Fruit fly (Drosophila melanogaster) whole organism, embryonic: ENCODE measurements around the gene TyrRII.

Source experiments
- Aef1 ChIP-seq: fragments of 200-800 bp; sonication (Bioruptor generic); IDR thresholded peaks from 3 replicates; pipeline ENCODE4 v1.3.6; 2022; ENCODE audit warnings: missing biosample characterization, missing genetic modification characterization
- BtbVII ChIP-seq: fragments of 200-800 bp; sonication (Bioruptor generic); optimal IDR thresholded peaks from 3 replicates; lab custom pipeline; 2017; ENCODE audit warnings: missing biosample characterization, mild to moderate bottlenecking, missing genetic modification characterization
- CG11504 ChIP-seq: fragments of 200-800 bp; sonication (Bioruptor generic); optimal IDR thresholded peaks from 3 replicates; lab custom pipeline; 2019; ENCODE audit warnings: missing biosample characterization, mild to moderate bottlenecking, missing genetic modification characterization, moderate library complexity
- CG12391 ChIP-seq: fragments of 200-800 bp; sonication (Bioruptor generic); optimal IDR thresholded peaks from 3 replicates; lab custom pipeline; 2018; ENCODE audit warnings: missing biosample characterization, mild to moderate bottlenecking, missing genetic modification characterization, moderate library complexity
- CG12769 ChIP-seq: fragments of 200-800 bp; sonication (Bioruptor generic); optimal IDR thresholded peaks from 2 replicates; lab custom pipeline; 2019; ENCODE audit warnings: missing biosample characterization, mild to moderate bottlenecking, missing genetic modification characterization, moderate library complexity
- CG14441 ChIP-seq: fragments of 200-800 bp; sonication (Bioruptor generic); IDR thresholded peaks from 2 replicates; pipeline ENCODE4 v1.3.6; 2022; ENCODE audit warnings: missing biosample characterization, missing genetic modification characterization
- CG14860 ChIP-seq: fragments of 200-800 bp; sonication (Bioruptor generic); IDR thresholded peaks from 3 replicates; pipeline ENCODE4 v1.3.6; 2022; ENCODE audit warnings: missing biosample characterization, missing genetic modification characterization; ENCODE audit not compliant: partially characterized antibody
- CG15269 ChIP-seq: fragments of 200-800 bp; sonication (Bioruptor generic); optimal IDR thresholded peaks from 2 replicates; lab custom pipeline; 2018; ENCODE audit warnings: missing biosample characterization, mild to moderate bottlenecking, missing genetic modification characterization, moderate library complexity
- CG15514 ChIP-seq: fragments of 200-800 bp; sonication (Bioruptor generic); optimal IDR thresholded peaks from 3 replicates; lab custom pipeline; 2017; ENCODE audit warnings: missing biosample characterization, missing genetic modification characterization, mild to moderate bottlenecking, moderate library complexity, missing genetic modification reagents
- CG1647 ChIP-seq: fragments of 200-800 bp; sonication (Bioruptor generic); optimal IDR thresholded peaks from 3 replicates; lab custom pipeline; 2016; ENCODE audit warnings: missing biosample characterization, missing genetic modification characterization
- CG18476 ChIP-seq: fragments of 200-800 bp; sonication (Bioruptor generic); optimal IDR thresholded peaks from 2 replicates; lab custom pipeline; 2016; ENCODE audit warnings: missing biosample characterization, mild to moderate bottlenecking, missing genetic modification characterization
- CG18619 ChIP-seq: fragments of 200-800 bp; sonication (Bioruptor generic); optimal IDR thresholded peaks from 3 replicates; lab custom pipeline; 2017; ENCODE audit warnings: missing biosample characterization, mild to moderate bottlenecking, missing genetic modification characterization
- CG42726 ChIP-seq: fragments of 200-800 bp; sonication (Bioruptor generic); IDR thresholded peaks from 2 replicates; pipeline ENCODE4 v1.3.6; 2022; ENCODE audit warnings: missing biosample characterization, missing genetic modification characterization; ENCODE audit not compliant: partially characterized antibody
- CG5953 ChIP-seq: fragments of 200-800 bp; sonication (Bioruptor generic); IDR thresholded peaks from 2 replicates; pipeline ENCODE4 v1.3.6; 2022; ENCODE audit warnings: missing biosample characterization, missing genetic modification characterization
- CG7357 ChIP-seq: fragments of 200-800 bp; sonication (Bioruptor generic); IDR thresholded peaks from 3 replicates; pipeline ENCODE4 v1.3.6; 2022; ENCODE audit warnings: missing biosample characterization, missing genetic modification characterization
- CG8290 ChIP-seq, 3 experiments: fragments of 200-800 bp; sonication (Bioruptor generic); optimal IDR thresholded peaks; 2 replicates each; lab custom pipeline; 2016 to 2019; ENCODE audit warnings: missing biosample characterization in 3 of 3, missing genetic modification characterization in 3 of 3, mild to moderate bottlenecking in 2 of 3, moderate library complexity in 1 of 3
- CG9727 ChIP-seq: fragments of 200-800 bp; sonication (Bioruptor generic); optimal IDR thresholded peaks from 3 replicates; lab custom pipeline; 2017; ENCODE audit warnings: missing biosample characterization, mild to moderate bottlenecking, missing genetic modification characterization
- CG9817 ChIP-seq: fragments of 200-800 bp; sonication (Bioruptor generic); optimal IDR thresholded peaks from 2 replicates; lab custom pipeline; 2018; ENCODE audit warnings: missing biosample characterization, mild to moderate bottlenecking, missing genetic modification characterization, moderate library complexity
- CG9932 ChIP-seq: fragments of 200-800 bp; sonication (Bioruptor generic); IDR thresholded peaks from 2 replicates; pipeline ENCODE4 v1.3.6; 2022; ENCODE audit warnings: missing biosample characterization, missing genetic modification characterization
- CoRest ChIP-seq: fragments of 200-800 bp; sonication (Bioruptor generic); optimal IDR thresholded peaks from 3 replicates; lab custom pipeline; 2018; ENCODE audit warnings: missing biosample characterization, mild to moderate bottlenecking, missing genetic modification characterization, moderate library complexity
- Dip3 ChIP-seq: fragments of 200-800 bp; sonication (Bioruptor generic); optimal IDR thresholded peaks from 3 replicates; lab custom pipeline; 2016; ENCODE audit warnings: missing biosample characterization, missing genetic modification characterization
- Doc2 ChIP-seq: fragments of 200-800 bp; sonication (Bioruptor generic); IDR thresholded peaks from 2 replicates; pipeline ENCODE4 v1.3.6; 2022; ENCODE audit warnings: missing biosample characterization, missing genetic modification characterization
- ERR ChIP-seq: fragments of 200-800 bp; sonication (Bioruptor generic); optimal IDR thresholded peaks from 2 replicates; lab custom pipeline; 2016; ENCODE audit warnings: missing biosample characterization, missing genetic modification characterization
- Ets65A ChIP-seq: fragments of 200-800 bp; sonication (Bioruptor generic); peaks from one replicate; lab custom pipeline; 2016; ENCODE audit warnings: missing biosample characterization, missing genetic modification characterization
- Gug ChIP-seq: fragments of 200-800 bp; sonication (Bioruptor generic); IDR thresholded peaks from 4 replicates; pipeline ENCODE4 v1.3.6; 2022; ENCODE audit warnings: missing biosample characterization, missing genetic modification characterization
- Hmr ChIP-seq: fragments of 200-800 bp; sonication (Bioruptor generic); optimal IDR thresholded peaks from 3 replicates; lab custom pipeline; 2017; ENCODE audit warnings: mild to moderate bottlenecking, missing biosample characterization, missing genetic modification reagents, missing genetic modification characterization
- Jarid2 ChIP-seq: fragments of 200-800 bp; sonication (Bioruptor generic); optimal IDR thresholded peaks from 3 replicates; lab custom pipeline; 2017; ENCODE audit warnings: mild to moderate bottlenecking, missing biosample characterization, missing genetic modification reagents, missing genetic modification characterization
- Mes4 ChIP-seq: fragments of 200-800 bp; sonication (Bioruptor generic); optimal IDR thresholded peaks from 2 replicates; lab custom pipeline; 2016; ENCODE audit warnings: missing biosample characterization, missing genetic modification characterization
- Pdp1 ChIP-seq, 2 experiments: fragments of 200-800 bp; sonication (Bioruptor generic); optimal IDR thresholded peaks; 3 replicates each; lab custom pipeline; 2016; ENCODE audit warnings: missing biosample characterization in 2 of 2, missing genetic modification characterization in 2 of 2, mild to moderate bottlenecking in 1 of 2, moderate library complexity in 1 of 2
- Poxn ChIP-seq: fragments of 200-800 bp; sonication (Bioruptor generic); IDR thresholded peaks from 2 replicates; pipeline ENCODE4 v1.3.6; 2022; ENCODE audit warnings: missing biosample characterization, missing genetic modification characterization
- Rfx ChIP-seq: fragments of 200-800 bp; sonication (Bioruptor generic); IDR thresholded peaks from 2 replicates; pipeline ENCODE4 v1.3.6; 2022; ENCODE audit warnings: missing biosample characterization, missing genetic modification characterization
- Six4 ChIP-seq: fragments of 200-800 bp; sonication (Bioruptor generic); optimal IDR thresholded peaks from 2 replicates; lab custom pipeline; 2016; ENCODE audit warnings: missing biosample characterization, missing genetic modification characterization
- Sry-β ChIP-seq: fragments of 200-800 bp; sonication (Bioruptor generic); optimal IDR thresholded peaks from 2 replicates; lab custom pipeline; 2018; ENCODE audit warnings: missing biosample characterization, mild to moderate bottlenecking, missing genetic modification characterization, moderate library complexity
- cg ChIP-seq: fragments of 200-800 bp; sonication (Bioruptor generic); optimal IDR thresholded peaks from 3 replicates; lab custom pipeline; 2019; ENCODE audit warnings: missing biosample characterization, mild to moderate bottlenecking, missing genetic modification characterization, moderate library complexity
- corto ChIP-seq: fragments of 200-800 bp; sonication (Bioruptor generic); optimal IDR thresholded peaks from 2 replicates; lab custom pipeline; 2016; ENCODE audit warnings: missing biosample characterization, mild to moderate bottlenecking, missing genetic modification characterization, moderate library complexity
- dati ChIP-seq: fragments of 200-800 bp; sonication (Bioruptor generic); IDR thresholded peaks from 2 replicates; pipeline ENCODE4 v1.3.6; 2022; ENCODE audit warnings: missing biosample characterization, missing genetic modification characterization
- ham ChIP-seq: fragments of 200-800 bp; sonication (Bioruptor generic); IDR thresholded peaks from 2 replicates; pipeline ENCODE4 v1.3.6; 2022; ENCODE audit warnings: missing biosample characterization, missing genetic modification characterization
- ind ChIP-seq: fragments of 200-800 bp; sonication (Bioruptor generic); optimal IDR thresholded peaks from 3 replicates; lab custom pipeline; 2016; ENCODE audit warnings: missing biosample characterization, missing genetic modification characterization
- ken ChIP-seq: fragments of 200-800 bp; sonication (Bioruptor generic); IDR thresholded peaks from 3 replicates; pipeline ENCODE4 v1.3.6; 2022; ENCODE audit warnings: missing biosample characterization, missing genetic modification characterization
- lilli ChIP-seq: fragments of 200-800 bp; sonication (Bioruptor generic); optimal IDR thresholded peaks from 3 replicates; lab custom pipeline; 2016; ENCODE audit warnings: missing biosample characterization, missing genetic modification characterization
- maf-S ChIP-seq: fragments of 200-800 bp; sonication (Bioruptor generic); optimal IDR thresholded peaks from 2 replicates; lab custom pipeline; 2016; ENCODE audit warnings: missing biosample characterization, missing genetic modification characterization
- mam ChIP-seq: fragments of 200-800 bp; sonication (Bioruptor generic); optimal IDR thresholded peaks from 3 replicates; lab custom pipeline; 2016; ENCODE audit warnings: missing biosample characterization, missing genetic modification characterization
- pum ChIP-seq: fragments of 200-800 bp; sonication (Bioruptor generic); optimal IDR thresholded peaks from 2 replicates; lab custom pipeline; 2016; ENCODE audit warnings: missing biosample characterization, missing genetic modification characterization
- pzg ChIP-seq: fragments of 200-800 bp; sonication (Bioruptor generic); optimal IDR thresholded peaks from 3 replicates; lab custom pipeline; 2018; ENCODE audit warnings: missing biosample characterization, mild to moderate bottlenecking, missing genetic modification characterization, moderate library complexity
- row ChIP-seq: fragments of 200-800 bp; sonication (Bioruptor generic); IDR thresholded peaks from 3 replicates; pipeline ENCODE4 v1.3.6; 2022; ENCODE audit warnings: missing biosample characterization, missing genetic modification characterization
- schlank ChIP-seq: fragments of 200-800 bp; sonication (Bioruptor generic); optimal IDR thresholded peaks from 2 replicates; lab custom pipeline; 2018; ENCODE audit warnings: missing biosample characterization, mild to moderate bottlenecking, missing genetic modification characterization
- sens ChIP-seq: fragments of 200-800 bp; sonication (Bioruptor generic); peaks from one replicate; lab custom pipeline; 2016; ENCODE audit warnings: missing biosample characterization, missing genetic modification characterization
- slbo ChIP-seq: fragments of 200-800 bp; sonication (Bioruptor generic); IDR thresholded peaks from 2 replicates; pipeline ENCODE4 v1.3.6; 2022; ENCODE audit warnings: missing biosample characterization, missing genetic modification characterization
- tna ChIP-seq: fragments of 200-800 bp; sonication (Bioruptor generic); IDR thresholded peaks from 2 replicates; pipeline ENCODE4 v1.3.6; 2022; ENCODE audit warnings: missing biosample characterization, missing genetic modification characterization; ENCODE audit not compliant: partially characterized antibody
- trh ChIP-seq: fragments of 200-800 bp; sonication (Bioruptor generic); optimal IDR thresholded peaks from 2 replicates; lab custom pipeline; 2016; ENCODE audit warnings: missing biosample characterization, missing genetic modification characterization

Gene TyrRII

DNA sequence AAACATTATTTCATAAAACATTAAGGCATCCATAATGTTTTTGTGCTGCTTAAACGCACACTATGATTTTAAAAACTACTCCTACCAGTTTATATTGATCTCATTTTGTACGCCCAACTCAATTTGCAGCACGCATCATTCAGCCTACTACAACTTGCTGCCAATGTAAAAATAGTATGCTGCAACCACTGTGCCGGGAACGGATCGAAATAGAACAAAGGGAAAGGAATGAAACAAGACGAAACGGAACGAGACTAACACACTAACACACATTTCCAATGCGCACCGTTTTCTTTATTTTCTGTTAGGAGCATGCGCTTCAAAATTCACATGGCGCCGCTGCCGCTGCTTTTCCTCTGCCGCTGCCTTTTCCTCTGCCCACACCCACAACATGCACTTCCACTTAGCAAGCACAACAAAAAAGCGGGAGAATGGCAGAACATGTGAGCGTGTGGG, 40.6 kb downstream of the TyrRII start (continued):
- TF ChIP-seq CG18476 (GFP tag; lab: Kevin White, UChicago) (peak; percentile 9), Doc2 (GFP tag; lab: Robert Waterston, UW) (no peak), Hmr (GFP tag; lab: Kevin White, UChicago) (peak; percentile 28), Mes4 (GFP tag; lab: Kevin White, UChicago) (no peak), Rfx (GFP tag; lab: Robert Waterston, UW) (peak; percentile 41; the same call in 1 of the 2 replicates), slbo (GFP tag; lab: Robert Waterston, UW) (peak; percentile 48; the same call in 1 of the 2 replicates), pum (peak; percentile 3), CG11504 (tag; lab: Kevin White, UChicago) (peak; percentile 48), Aef1 (GFP tag; lab: Robert Waterston, UW) (no peak), CG18619 (GFP tag; lab: Kevin White, UChicago) (no peak), CG8290 (GFP tag; optimal IDR thresholded peaks at IDR 0.05; lab: Kevin White, UChicago) (no peak), CG8290 (tag; optimal IDR thresholded peaks at IDR 0.05; lab: Kevin White, UChicago) (peak in 1 of 2 experiments; percentile 68), row (GFP tag; lab: Robert Waterston, UW) (peak; percentile 66), ind (GFP tag; lab: Kevin White, UChicago) (peak; percentile 24), cg (GFP tag; lab: Kevin White, UChicago) (peak; percentile 54), Sry-β (no peak), lilli (GFP tag; lab: Kevin White, UChicago) (peak; percentile 26), CG1647 (no peak), ham (no peak), CG5953 (GFP tag; lab: Robert Waterston, UW) (no peak), CG7357 (GFP tag; lab: Robert Waterston, UW) (no peak), mam (GFP tag; lab: Kevin White, UChicago) (peak; percentile 36), CoRest (tag; lab: Kevin White, UChicago) (peak; percentile 15), CG42726 (no peak), Dip3 (no peak), Ets65A (GFP tag; lab: Kevin White, UChicago) (peak; percentile 38), CG15269 (peak; percentile 12), BtbVII (no peak), Pdp1 (GFP tag; optimal IDR thresholded peaks at IDR 0.05; lab: Kevin White, UChicago) (peak in 1 of 2 experiments; percentile 19), pzg (GFP tag; lab: Kevin White, UChicago) (peak; percentile 1), tna (GFP tag; lab: Robert Waterston, UW) (no peak), CG9817 (tag; lab: Kevin White, UChicago) (peak; percentile 26), trh (GFP tag; lab: Kevin White, UChicago) (no peak), ERR (GFP tag; lab: Kevin White, UChicago) (no peak), CG15514 (GFP tag; lab: Kevin White, UChicago) (peak; percentile 15), CG12391 (tag; lab: Kevin White, UChicago) (peak; percentile 1), CG9727 (no peak), CG14441 (GFP tag; lab: Robert Waterston, UW) (peak; percentile 33; the same call in 1 of the 2 replicates), corto (no peak), CG14860 (GFP tag; lab: Robert Waterston, UW) (no peak), CG12769 (tag; lab: Kevin White, UChicago) (peak; percentile 67), Six4 (peak; percentile 18), schlank (no peak), CG9932 (GFP tag; lab: Robert Waterston, UW) (peak; percentile 61), dati (GFP tag; lab: Robert Waterston, UW) (no peak), Jarid2 (GFP tag; lab: Kevin White, UChicago) (no peak), Gug (GFP tag; lab: Robert Waterston, UW) (peak; percentile 59; the same call in 3 of the 4 replicates), maf-S (GFP tag; lab: Kevin White, UChicago) (peak; percentile 38), ken (no peak), Poxn (no peak), sens (GFP tag; lab: Kevin White, UChicago) (peak; percentile 33)
